Worm (Caenorhabditis elegans) whole organism, midembryonic: ENCODE results near the gene idpc-2.

Source experiments
- T22C8.4 ChIP-seq: fragments of 200-800 bp; sonication (Bioruptor generic); IDR thresholded peaks from 2 replicates; pipeline ENCODE4 v1.3.6; 2022; ENCODE audit warnings: missing genetic modification characterization, missing compliant biosample characterization
- cog-1 ChIP-seq: sonication (generic microtip); optimal IDR thresholded peaks from 2 replicates; lab custom pipeline; 2016; ENCODE audit warnings: missing genetic modification characterization, missing compliant biosample characterization
- flt-1 ChIP-seq: fragments of 200-800 bp; sonication (Bioruptor generic); IDR thresholded peaks from 2 replicates; pipeline ENCODE4 v1.3.6; 2022; ENCODE audit warnings: missing genetic modification characterization, missing compliant biosample characterization
- klf-2 ChIP-seq: fragments of 200-800 bp; sonication (Bioruptor generic); conservative IDR thresholded peaks from 2 replicates; pipeline ENCODE4 v1.3.6; 2022; ENCODE audit warnings: missing genetic modification reagents, missing genetic modification characterization, missing compliant biosample characterization
- med-1 ChIP-seq: sonication (generic microtip); optimal IDR thresholded peaks from 2 replicates; lab custom pipeline; 2017; ENCODE audit warnings: missing genetic modification characterization, mild to moderate bottlenecking, missing compliant biosample characterization, antibody characterized with exemption, missing genetic modification reagents; ENCODE audit not compliant: insufficient read depth
- ref-1 ChIP-seq: fragments of 200-800 bp; sonication (Bioruptor generic); conservative IDR thresholded peaks from 2 replicates; pipeline ENCODE4 v1.3.6; 2022; ENCODE audit warnings: missing genetic modification reagents, missing genetic modification characterization, missing compliant biosample characterization

- TF ChIP-seq flt-1 (GFP tag; lab: Robert Waterston, UW) (no peak), med-1 (GFP tag; lab: Kevin White, UChicago) (no peak), T22C8.4 (GFP tag; lab: Robert Waterston, UW) (no peak), klf-2 (GFP tag; lab: Robert Waterston, UW) (no peak), ref-1 (GFP tag; lab: Robert Waterston, UW) (no peak), cog-1 (tag; lab: Kevin White, UChicago) (no peak)
Measured at ce11 chrV:8580961-8581360, 40.2 kb downstream of the idpc-2 start, which contains the start of gene C10B5.1.
